Worm (Caenorhabditis elegans) whole organism, L2 larva: Measurements from ENCODE around the gene gfi-1.
A peak's percentile ranks its signal among the peaks of the same experiment; 100 is the strongest.

ENCODE experiments used
- C34F6.9 ChIP-seq: fragments of 150-350 bp; optimal IDR thresholded peaks from 2 replicates; lab custom pipeline; 2014; ENCODE audit warnings: missing biosample characterization, missing genetic modification characterization
- F13H6.1 ChIP-seq: sonication (generic microtip); optimal IDR thresholded peaks from 2 replicates; lab custom pipeline; 2016; ENCODE audit warnings: missing genetic modification characterization, missing compliant biosample characterization
- R02D3.7 ChIP-seq: fragments of 150-350 bp; optimal IDR thresholded peaks from 2 replicates; lab custom pipeline; 2014; ENCODE audit warnings: missing biosample characterization, missing genetic modification characterization
- Y55F3AM.14 ChIP-seq: fragments of 200-800 bp; sonication (Bioruptor generic); optimal IDR thresholded peaks from 2 replicates; lab custom pipeline; 2018; ENCODE audit warnings: mild to moderate bottlenecking, missing genetic modification characterization, missing compliant biosample characterization
- ZK546.5 ChIP-seq: sonication (generic microtip); optimal IDR thresholded peaks from 2 replicates; lab custom pipeline; 2017; ENCODE audit warnings: missing biosample characterization, missing genetic modification characterization
- alr-1 ChIP-seq: fragments of 150-350 bp; optimal IDR thresholded peaks from 2 replicates; lab custom pipeline; 2014; ENCODE audit warnings: missing biosample characterization, missing genetic modification characterization
- aly-2 ChIP-seq: fragments of 150-350 bp; optimal IDR thresholded peaks from 2 replicates; lab custom pipeline; 2014; ENCODE audit warnings: missing biosample characterization, missing genetic modification characterization
- ama-1 ChIP-seq: fragments of 150-350 bp; optimal IDR thresholded peaks from 2 replicates; lab custom pipeline; 2018; ENCODE audit warnings: inconsistent platforms
- blmp-1 ChIP-seq: sonication (generic microtip); optimal IDR thresholded peaks from 2 replicates; lab custom pipeline; 2017; ENCODE audit warnings: missing genetic modification characterization, mild to moderate bottlenecking, missing compliant biosample characterization, antibody characterized with exemption, moderate library complexity; ENCODE audit not compliant: insufficient read depth
- ceh-16 ChIP-seq: fragments of 150-350 bp; optimal IDR thresholded peaks from 2 replicates; lab custom pipeline; 2014; ENCODE audit warnings: missing biosample characterization, missing genetic modification characterization
- ceh-82 ChIP-seq: fragments of 150-350 bp; optimal IDR thresholded peaks from 2 replicates; lab custom pipeline; 2014; ENCODE audit warnings: missing biosample characterization, missing genetic modification characterization
- crh-2 ChIP-seq: sonication (generic microtip); optimal IDR thresholded peaks from 2 replicates; lab custom pipeline; 2017; ENCODE audit warnings: missing biosample characterization, missing genetic modification characterization
- dmd-4 ChIP-seq: sonication (generic microtip); optimal IDR thresholded peaks from 2 replicates; lab custom pipeline; 2017; ENCODE audit warnings: missing biosample characterization, missing genetic modification characterization
- egl-27 ChIP-seq: sonication (generic microtip); optimal IDR thresholded peaks from 3 replicates; lab custom pipeline; 2017; ENCODE audit warnings: missing biosample characterization, missing genetic modification reagents, missing genetic modification characterization
- elt-1 ChIP-seq: fragments of 150-350 bp; optimal IDR thresholded peaks from 2 replicates; lab custom pipeline; 2014; ENCODE audit warnings: missing biosample characterization, missing genetic modification characterization
- elt-3 ChIP-seq: sonication (generic microtip); optimal IDR thresholded peaks from 2 replicates; lab custom pipeline; 2017; ENCODE audit warnings: missing biosample characterization, missing genetic modification characterization
- fos-1 ChIP-seq: fragments of 150-350 bp; optimal IDR thresholded peaks from 2 replicates; lab custom pipeline; 2014; ENCODE audit warnings: missing biosample characterization, missing genetic modification characterization
- gmeb-1 ChIP-seq: fragments of 150-350 bp; optimal IDR thresholded peaks from 2 replicates; lab custom pipeline; 2014; ENCODE audit warnings: missing biosample characterization, missing genetic modification characterization
- lin-11 ChIP-seq: fragments of 150-350 bp; sonication (generic microtip); optimal IDR thresholded peaks from 2 replicates; lab custom pipeline; 2014; ENCODE audit warnings: missing biosample characterization, missing genetic modification characterization, inconsistent platforms, mixed read lengths
- lin-13 ChIP-seq: fragments of 150-350 bp; optimal IDR thresholded peaks from 2 replicates; lab custom pipeline; 2014; ENCODE audit warnings: missing biosample characterization, missing genetic modification reagents, missing genetic modification characterization
- lin-39 ChIP-seq: fragments of 150-350 bp; optimal IDR thresholded peaks from 2 replicates; lab custom pipeline; 2014; ENCODE audit warnings: missing biosample characterization, missing genetic modification reagents, missing genetic modification characterization
- lsy-2 ChIP-seq, 2 experiments: fragments of 150-350 bp in 1 of 2; sonication (generic microtip) in 1 of 2; optimal IDR thresholded peaks; 2 replicates each; lab custom pipeline; 2014 to 2017; ENCODE audit warnings: missing biosample characterization in 2 of 2, missing genetic modification characterization in 2 of 2
- mab-5 ChIP-seq: fragments of 150-350 bp; optimal IDR thresholded peaks from 2 replicates; lab custom pipeline; 2014; ENCODE audit warnings: missing biosample characterization, missing genetic modification characterization
- mbf-1 ChIP-seq: sonication (generic microtip); optimal IDR thresholded peaks from 2 replicates; lab custom pipeline; 2017; ENCODE audit warnings: missing biosample characterization, missing genetic modification characterization
- mdl-1 ChIP-seq, 2 experiments: fragments of 150-350 bp in 1 of 2; sonication (generic microtip) in 1 of 2; optimal IDR thresholded peaks; 2 replicates each; lab custom pipeline; 2017; ENCODE audit warnings: missing biosample characterization in 2 of 2, missing genetic modification characterization in 2 of 2
- nhr-10 ChIP-seq: sonication (generic microtip); optimal IDR thresholded peaks from 2 replicates; lab custom pipeline; 2017; ENCODE audit warnings: missing biosample characterization, missing genetic modification characterization
- nhr-11 ChIP-seq: fragments of 150-350 bp; optimal IDR thresholded peaks from 2 replicates; lab custom pipeline; 2014; ENCODE audit warnings: missing biosample characterization, missing genetic modification characterization
- nhr-12 ChIP-seq: fragments of 150-350 bp; optimal IDR thresholded peaks from 2 replicates; lab custom pipeline; 2014; ENCODE audit warnings: missing biosample characterization, missing genetic modification characterization
- nhr-129 ChIP-seq: fragments of 150-350 bp; optimal IDR thresholded peaks from 2 replicates; lab custom pipeline; 2014; ENCODE audit warnings: missing biosample characterization, missing genetic modification characterization
- nhr-21 ChIP-seq: fragments of 150-350 bp; optimal IDR thresholded peaks from 2 replicates; lab custom pipeline; 2014; ENCODE audit warnings: missing biosample characterization, missing genetic modification characterization
- nhr-23 ChIP-seq: fragments of 150-350 bp; optimal IDR thresholded peaks from 2 replicates; lab custom pipeline; 2014; ENCODE audit warnings: missing biosample characterization, missing genetic modification reagents, missing genetic modification characterization
- nhr-237 ChIP-seq: fragments of 150-350 bp; optimal IDR thresholded peaks from 2 replicates; lab custom pipeline; 2014; ENCODE audit warnings: missing biosample characterization, missing genetic modification characterization
- nhr-25 ChIP-seq: fragments of 150-350 bp; sonication (generic microtip); optimal IDR thresholded peaks from 3 replicates; lab custom pipeline; 2014; ENCODE audit warnings: missing biosample characterization, missing genetic modification characterization
- nhr-6 ChIP-seq: fragments of 150-350 bp; optimal IDR thresholded peaks from 2 replicates; lab custom pipeline; 2014; ENCODE audit warnings: missing biosample characterization, missing genetic modification characterization
- nhr-77 ChIP-seq: fragments of 150-350 bp; optimal IDR thresholded peaks from 2 replicates; lab custom pipeline; 2014; ENCODE audit warnings: missing biosample characterization, missing genetic modification characterization
- peb-1 ChIP-seq: fragments of 150-350 bp; optimal IDR thresholded peaks from 2 replicates; lab custom pipeline; 2014; ENCODE audit warnings: missing biosample characterization, missing genetic modification characterization
- sem-4 ChIP-seq: fragments of 150-350 bp; optimal IDR thresholded peaks from 2 replicates; lab custom pipeline; 2014; ENCODE audit warnings: missing biosample characterization, missing genetic modification reagents, missing genetic modification characterization
- skn-1 ChIP-seq: sonication (generic microtip); optimal IDR thresholded peaks from 2 replicates; lab custom pipeline; 2017; ENCODE audit warnings: missing biosample characterization, missing genetic modification characterization
- sma-3 ChIP-seq: sonication (generic microtip); optimal IDR thresholded peaks from 2 replicates; lab custom pipeline; 2016; ENCODE audit warnings: missing genetic modification reagents, missing genetic modification characterization, missing compliant biosample characterization
- sma-9 ChIP-seq, 2 experiments: fragments of 150-350 bp in 1 of 2; sonication (generic microtip) in 1 of 2; optimal IDR thresholded peaks; 2 replicates each; lab custom pipeline; 2014 to 2016; ENCODE audit warnings: missing genetic modification characterization in 2 of 2, mild to moderate bottlenecking in 1 of 2, missing biosample characterization in 1 of 2, missing compliant biosample characterization in 1 of 2, missing genetic modification reagents in 1 of 2, moderate library complexity in 1 of 2
- snpc-4 ChIP-seq: fragments of 150-350 bp; optimal IDR thresholded peaks from 2 replicates; lab custom pipeline; 2014; ENCODE audit warnings: missing biosample characterization, missing genetic modification characterization
- unc-39 ChIP-seq: fragments of 150-350 bp; optimal IDR thresholded peaks from 2 replicates; lab custom pipeline; 2014; ENCODE audit warnings: missing biosample characterization, missing genetic modification characterization
- unc-55 ChIP-seq: fragments of 150-350 bp; sonication (generic microtip); optimal IDR thresholded peaks from 3 replicates; lab custom pipeline; 2014; ENCODE audit warnings: missing biosample characterization, missing genetic modification reagents, missing genetic modification characterization
- unc-62 ChIP-seq: fragments of 150-350 bp; optimal IDR thresholded peaks from 2 replicates; lab custom pipeline; 2014; ENCODE audit warnings: missing biosample characterization, missing genetic modification reagents, missing genetic modification characterization
- zag-1 ChIP-seq: fragments of 150-350 bp; optimal IDR thresholded peaks from 2 replicates; lab custom pipeline; 2014; ENCODE audit warnings: missing biosample characterization, missing genetic modification characterization
- ztf-1 ChIP-seq: fragments of 200-800 bp; sonication (Bioruptor generic); conservative IDR thresholded peaks from 2 replicates; pipeline ENCODE4 v1.3.6; 2022; ENCODE audit warnings: missing genetic modification characterization, missing compliant biosample characterization
- ztf-11 ChIP-seq: sonication (generic microtip); optimal IDR thresholded peaks from 2 replicates; lab custom pipeline; 2017; ENCODE audit warnings: missing biosample characterization, missing genetic modification characterization
- ztf-4 ChIP-seq: fragments of 150-350 bp; optimal IDR thresholded peaks from 2 replicates; lab custom pipeline; 2014; ENCODE audit warnings: missing biosample characterization, missing genetic modification characterization

gfi-1 gene

ce11 chrV:6436332-6436731, 36.6 kb upstream of the gfi-1 start, which contains the start of gene hpo-19:
Gene hpo-19 (plus strand): TSS chrV:6436645.
- no peak for TF ChIP-seq aly-2 (tag; lab: Kevin White, UChicago)
- peak; percentile 34 for TF ChIP-seq fos-1 (tag; lab: Kevin White, UChicago)
- TF ChIP-seq lin-11 (tag; lab: Kevin White, UChicago): no peak
- TF ChIP-seq nhr-21 (tag; lab: Kevin White, UChicago): peak; percentile 20
- TF ChIP-seq, all 48 proteins: peak for 2

- TF ChIP-seq nhr-237 (tag; lab: Kevin White, UChicago): no peak
- peak; percentile 71 for TF ChIP-seq nhr-129
- no peak for TF ChIP-seq egl-27
- no peak for TF ChIP-seq alr-1 (tag; lab: Kevin White, UChicago)
- no peak for TF ChIP-seq dmd-4 (tag; lab: Kevin White, UChicago)
- peak; percentile 38 for TF ChIP-seq nhr-25 (tag; lab: Kevin White, UChicago)
- no peak for TF ChIP-seq ZK546.5 (tag; lab: Kevin White, UChicago)
- peak; percentile 65 for TF ChIP-seq crh-2 (tag; lab: Kevin White, UChicago)
- no peak for TF ChIP-seq ztf-4
- TF ChIP-seq elt-3 (tag; lab: Kevin White, UChicago): no peak
- TF ChIP-seq elt-1 (tag; lab: Kevin White, UChicago): no peak
- no peak for TF ChIP-seq R02D3.7 (tag; lab: Kevin White, UChicago)
- TF ChIP-seq lin-13 (GFP tag; lab: Kevin White, UChicago): peak; percentile 24
- TF ChIP-seq nhr-10 (tag; lab: Kevin White, UChicago): no peak
- no peak for TF ChIP-seq unc-39 (tag; lab: Kevin White, UChicago)
- no peak for TF ChIP-seq mbf-1 (tag; lab: Kevin White, UChicago)
- TF ChIP-seq sem-4 (tag; lab: Kevin White, UChicago): no peak
- TF ChIP-seq zag-1 (tag; lab: Kevin White, UChicago): no peak
- TF ChIP-seq snpc-4 (tag; lab: Kevin White, UChicago): no peak
- no peak for TF ChIP-seq peb-1 (tag; lab: Kevin White, UChicago)
- TF ChIP-seq nhr-23 (tag; lab: Kevin White, UChicago): no peak
- no peak for TF ChIP-seq Y55F3AM.14 (GFP tag; lab: Kevin White, UChicago)
- peak; percentile 84 for TF ChIP-seq unc-55
- no peak for TF ChIP-seq mab-5 (tag; lab: Kevin White, UChicago)
- TF ChIP-seq gmeb-1 (tag; lab: Kevin White, UChicago): no peak
- no peak for TF ChIP-seq nhr-77 (tag; lab: Kevin White, UChicago)
- TF ChIP-seq ceh-82: no peak
- no peak for TF ChIP-seq nhr-12 (tag; lab: Kevin White, UChicago)
- TF ChIP-seq nhr-6: no peak
- peak; percentile 60 for TF ChIP-seq C34F6.9 (tag; lab: Kevin White, UChicago)
- no peak for TF ChIP-seq fos-1 (tag; lab: Kevin White, UChicago)
- TF ChIP-seq aly-2 (tag; lab: Kevin White, UChicago): no peak
- no peak for TF ChIP-seq ama-1 (lab: Kevin White, UChicago)
- peak; percentile 26 for TF ChIP-seq sma-3
- TF ChIP-seq blmp-1: no peak
- TF ChIP-seq sma-9 (GFP tag; optimal IDR thresholded peaks at IDR 0.05; lab: Kevin White, UChicago): peak; percentile 60
- TF ChIP-seq sma-9 (tag; optimal IDR thresholded peaks at IDR 0.05; lab: Kevin White, UChicago): no peak
- no peak for TF ChIP-seq unc-62
- no peak for TF ChIP-seq skn-1 (tag; lab: Kevin White, UChicago)
- no peak for TF ChIP-seq ztf-1 (GFP tag; lab: Robert Waterston, UW)
- no peak for TF ChIP-seq mdl-1 (tag; optimal IDR thresholded peaks at IDR 0.05; lab: Kevin White, UChicago)
- TF ChIP-seq lin-39 (tag; lab: Kevin White, UChicago): no peak
- TF ChIP-seq ztf-11: no peak
- TF ChIP-seq ceh-16 (tag; lab: Kevin White, UChicago): no peak
- TF ChIP-seq lsy-2 (tag; optimal IDR thresholded peaks at IDR 0.05; lab: Kevin White, UChicago): peak; percentile 24 to 91
- TF ChIP-seq lin-11 (tag; lab: Kevin White, UChicago): peak; percentile 16
- TF ChIP-seq nhr-21 (tag; lab: Kevin White, UChicago): peak; percentile 46
- TF ChIP-seq F13H6.1: peak; percentile 2
- no peak for TF ChIP-seq nhr-11 (tag; lab: Kevin White, UChicago)
Observed at ce11 chrV:6433446-6434178, 33.9 kb upstream of the gfi-1 start, which contains the start of the genes gad-1 and erfa-1. Gene gad-1 (minus strand): TSS chrV:6433496. Gene erfa-1 (plus strand): TSS chrV:6434128.
